Fruit fly (Drosophila melanogaster): Measurements from ENCODE around the gene Mcm7.

The Mcm7 gene

DNA sequence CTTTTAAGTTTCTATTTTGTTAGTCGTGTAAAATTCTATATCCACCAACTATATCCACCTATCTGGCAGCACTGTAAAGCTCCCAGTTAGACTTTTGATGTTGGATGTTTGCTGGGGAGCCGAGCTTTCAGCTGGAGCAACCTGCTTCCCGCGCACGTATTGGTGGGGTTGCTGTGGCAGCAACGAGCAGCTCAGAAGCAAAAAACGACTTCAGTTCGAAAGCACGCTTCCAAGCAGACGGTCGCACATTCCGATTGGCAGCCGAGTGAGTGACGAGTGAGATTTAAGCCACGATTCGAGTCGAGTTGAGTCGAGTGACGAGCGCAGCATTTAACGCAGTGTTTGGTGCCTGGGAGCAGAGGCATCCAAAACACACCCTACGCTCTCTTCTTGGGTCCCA, 20.9 kb downstream of the Mcm7 start, which contains the start of the genes Tsp66E and mfr (continued):
- no peak for TF ChIP-seq CG11723 (GFP tag; optimal IDR thresholded peaks at IDR 0.05)
- TF ChIP-seq CG8290 (GFP tag; optimal IDR thresholded peaks at IDR 0.05), result no peak
- TF ChIP-seq CG8290 (tag; optimal IDR thresholded peaks at IDR 0.05), result no peak
- TF ChIP-seq CG3726 (GFP tag; IDR thresholded peaks at IDR 0.05), result no peak
- no peak for TF ChIP-seq CG9817 (tag; optimal IDR thresholded peaks at IDR 0.05)
- TF ChIP-seq Hr51 (GFP tag; optimal IDR thresholded peaks at IDR 0.05), result peak; percentile 15 to 85

DNA sequence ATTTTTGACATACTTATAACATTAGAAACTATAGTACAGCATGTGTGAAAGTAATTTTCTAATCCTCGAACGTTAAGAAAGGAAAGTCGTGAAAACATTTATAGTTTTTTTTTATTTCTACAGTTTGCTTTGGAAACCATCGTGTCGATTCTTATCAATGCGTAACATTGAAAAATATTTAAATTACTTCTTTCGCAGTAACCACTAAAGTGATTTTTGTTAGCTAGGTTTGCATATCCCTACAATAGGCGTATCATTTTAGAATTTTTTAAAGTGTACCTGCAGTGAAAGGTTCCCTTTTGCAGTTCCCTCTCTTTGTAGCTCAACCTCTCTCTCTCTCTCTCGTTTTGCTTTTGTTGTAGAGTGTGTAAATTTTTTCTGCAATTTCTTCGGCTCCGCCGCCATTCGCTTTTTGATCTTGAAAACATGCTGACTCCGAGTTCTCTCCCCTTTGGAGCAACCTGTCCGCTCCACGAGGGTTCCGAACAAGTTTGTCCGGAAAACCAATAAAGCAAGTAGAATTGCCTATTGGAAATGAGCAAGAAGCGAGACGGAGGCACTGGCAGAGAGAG, 22.2 kb downstream of the Mcm7 start:
- TF ChIP-seq CG15601 (tag; optimal IDR thresholded peaks at IDR 0.05) (no peak), gcm2 (GFP tag; optimal IDR thresholded peaks at IDR 0.05) (no peak), Dp (GFP tag; optimal IDR thresholded peaks at IDR 0.05) (no peak), ato (GFP tag; IDR thresholded peaks at IDR 0.05; ENCODE audit: partially characterized antibody) (no peak), Ravus (GFP tag; IDR thresholded peaks at IDR 0.05) (no peak), dan (GFP tag; IDR thresholded peaks at IDR 0.05) (no peak), CG30431 (GFP tag; optimal IDR thresholded peaks at IDR 0.05) (no peak), zfh1 (GFP tag; IDR thresholded peaks at IDR 0.05) (0 out of 3 replicates have a peak, but pooled peaks have one; percentile 1), trh (GFP tag; optimal IDR thresholded peaks at IDR 0.05) (no peak), Med (GFP tag) (peak; percentile 14), insv (GFP tag; optimal IDR thresholded peaks at IDR 0.05) (no peak), CG12769 (tag; optimal IDR thresholded peaks at IDR 0.05) (peak; percentile 66), row (GFP tag; IDR thresholded peaks at IDR 0.05) (no peak), CG34224 (GFP tag; IDR thresholded peaks at IDR 0.05; ENCODE audit: partially characterized antibody) (no peak), Elba2 (GFP tag; optimal IDR thresholded peaks at IDR 0.05) (peak; percentile 85), Drgx (GFP tag; IDR thresholded peaks at IDR 0.05) (peak; percentile 25; the same call in 1 of the 2 replicates), Rx (GFP tag; IDR thresholded peaks at IDR 0.05) (no peak), CG1832 (GFP tag; optimal IDR thresholded peaks at IDR 0.05) (peak; percentile 29), Trl (optimal IDR thresholded peaks at IDR 0.05) (peak; percentile 14 to 37), Trl (GFP tag; optimal IDR thresholded peaks at IDR 0.05) (no peak), gsb (GFP tag; IDR thresholded peaks at IDR 0.05) (no peak), CG1024 (GFP tag; IDR thresholded peaks at IDR 0.05) (no peak), bsh (GFP tag; optimal IDR thresholded peaks at IDR 0.05) (peak in 1 of 2 experiments; percentile 51), btn (GFP tag; optimal IDR thresholded peaks at IDR 0.05) (no peak), CG14965 (GFP tag; optimal IDR thresholded peaks at IDR 0.05; ENCODE audit: borderline replicate concordance) (no peak), fu2 (GFP tag; optimal IDR thresholded peaks at IDR 0.05) (no peak)

DNA sequence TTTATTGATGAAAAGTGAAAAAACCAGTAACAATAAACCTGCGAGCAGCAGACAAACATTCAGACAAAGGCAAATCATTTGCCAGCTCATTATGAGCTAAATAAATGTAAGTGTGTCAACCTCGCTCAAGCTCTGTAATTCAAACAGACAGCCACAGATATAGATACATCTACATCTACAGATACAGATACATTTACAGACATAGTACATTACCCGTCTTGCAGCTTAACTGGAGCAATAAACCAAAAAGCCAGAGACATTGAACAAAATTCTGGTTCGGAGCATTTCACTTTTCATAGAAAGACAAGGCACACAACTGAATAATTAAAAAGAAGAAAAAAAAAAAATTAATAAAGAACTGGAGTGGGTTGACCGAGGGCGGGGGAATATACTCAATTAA, 28.3 kb downstream of the Mcm7 start:
- peak; percentile 60; the same call in 1 of the 2 replicates for TF ChIP-seq Awh (GFP tag; IDR thresholded peaks at IDR 0.05)
- peak; percentile 20; the same call in 1 of the 2 replicates for TF ChIP-seq vvl (GFP tag; IDR thresholded peaks at IDR 0.05)
- no peak for TF ChIP-seq aop (GFP tag; IDR thresholded peaks at IDR 0.05)
- no peak for TF ChIP-seq ftz-f1 (GFP tag; optimal IDR thresholded peaks at IDR 0.05)
- TF ChIP-seq Blimp-1 (GFP tag; optimal IDR thresholded peaks at IDR 0.05), result peak; percentile 62
- TF ChIP-seq CG8281 (tag; optimal IDR thresholded peaks at IDR 0.05), result peak; percentile 50
- no peak for TF ChIP-seq Optix (GFP tag; IDR thresholded peaks at IDR 0.05)
- TF ChIP-seq Med (GFP tag), result peak; percentile 1
- TF ChIP-seq cg (GFP tag; optimal IDR thresholded peaks at IDR 0.05), result peak; percentile 16
